Worm (Caenorhabditis elegans) whole organism, L4 larva: ENCODE data around the gene Y37D8A.19.

ENCODE experiments used
- F10B5.3 ChIP-seq: sonication (generic microtip); optimal IDR thresholded peaks from 2 replicates; lab custom pipeline; 2016; ENCODE audit warnings: mild to moderate bottlenecking, missing genetic modification characterization, missing compliant biosample characterization
- F26F4.8 ChIP-seq: fragments of 200-800 bp; sonication (Bioruptor generic); conservative IDR thresholded peaks from 2 replicates; pipeline ENCODE4 v1.3.6; 2022; ENCODE audit warnings: missing genetic modification characterization, missing compliant biosample characterization
- F37D6.2 ChIP-seq: sonication (generic microtip); optimal IDR thresholded peaks from 2 replicates; lab custom pipeline; 2016; ENCODE audit warnings: mild to moderate bottlenecking, missing genetic modification characterization, missing compliant biosample characterization
- F49E8.2 ChIP-seq: sonication (generic microtip); optimal IDR thresholded peaks from 2 replicates; lab custom pipeline; 2016; ENCODE audit warnings: missing compliant biosample characterization, mild to moderate bottlenecking, missing genetic modification characterization, borderline replicate concordance
- Y105C5A.15 ChIP-seq: fragments of 200-800 bp; sonication (Bioruptor generic); IDR thresholded peaks from 2 replicates; pipeline ENCODE4 v1.3.6; 2022; ENCODE audit warnings: missing genetic modification characterization, missing compliant biosample characterization
- ZK337.2 ChIP-seq: fragments of 200-800 bp; sonication (Bioruptor generic); IDR thresholded peaks from 2 replicates; pipeline ENCODE4 v1.3.6; 2022; ENCODE audit warnings: missing genetic modification reagents, missing genetic modification characterization, missing compliant biosample characterization
- ZK546.5 ChIP-seq, 2 experiments: sonication (generic microtip); optimal IDR thresholded peaks; 2 replicates each; lab custom pipeline; 2017; ENCODE audit warnings: missing biosample characterization in 2 of 2, missing genetic modification characterization in 2 of 2
- aly-2 ChIP-seq: sonication (generic microtip); optimal IDR thresholded peaks from 2 replicates; lab custom pipeline; 2018; ENCODE audit warnings: missing biosample characterization, missing genetic modification characterization
- arid-1 ChIP-seq: fragments of 200-800 bp; sonication (Bioruptor generic); conservative IDR thresholded peaks from 2 replicates; pipeline ENCODE4 v1.3.6; 2022; ENCODE audit warnings: missing genetic modification reagents, missing genetic modification characterization, missing compliant biosample characterization
- ceh-28 ChIP-seq: fragments of 150-350 bp; optimal IDR thresholded peaks from 2 replicates; lab custom pipeline; 2014; ENCODE audit warnings: missing biosample characterization, missing genetic modification reagents, missing genetic modification characterization
- ceh-32 ChIP-seq: sonication (generic microtip); optimal IDR thresholded peaks from 2 replicates; lab custom pipeline; 2016; ENCODE audit warnings: mild to moderate bottlenecking, missing genetic modification characterization, missing compliant biosample characterization; ENCODE audit not compliant: poor library complexity
- ceh-44 ChIP-seq: fragments of 200-800 bp; sonication (Bioruptor generic); IDR thresholded peaks from 2 replicates; pipeline ENCODE4 v1.3.6; 2022; ENCODE audit warnings: missing genetic modification reagents, missing genetic modification characterization, missing compliant biosample characterization
- ceh-82 ChIP-seq: sonication (generic microtip); optimal IDR thresholded peaks from 2 replicates; lab custom pipeline; 2017; ENCODE audit warnings: missing biosample characterization, missing genetic modification characterization
- ces-1 ChIP-seq: fragments of 150-350 bp; sonication (generic microtip); optimal IDR thresholded peaks from 4 replicates; lab custom pipeline; 2014; ENCODE audit warnings: missing biosample characterization, missing genetic modification reagents, missing genetic modification characterization
- cey-2 ChIP-seq: sonication (generic microtip); optimal IDR thresholded peaks from 3 replicates; lab custom pipeline; 2017; ENCODE audit warnings: missing genetic modification characterization, mild to moderate bottlenecking, missing compliant biosample characterization, antibody characterized with exemption, borderline replicate concordance; ENCODE audit not compliant: insufficient read depth
- ctbp-1 ChIP-seq: fragments of 200-800 bp; sonication (Bioruptor generic); IDR thresholded peaks from 2 replicates; pipeline ENCODE4 v1.3.6; 2022; ENCODE audit warnings: missing genetic modification reagents, missing genetic modification characterization, missing compliant biosample characterization
- daf-12 ChIP-seq: fragments of 150-350 bp; optimal IDR thresholded peaks from 2 replicates; lab custom pipeline; 2014; ENCODE audit warnings: missing biosample characterization, missing genetic modification reagents, missing genetic modification characterization
- daf-16 ChIP-seq, 3 experiments: sonication (generic microtip); optimal IDR thresholded peaks; 2 replicates each; lab custom pipeline; 2016 to 2017; ENCODE audit warnings: missing genetic modification characterization in 3 of 3, missing genetic modification reagents in 3 of 3, mild to moderate bottlenecking in 2 of 3, missing compliant biosample characterization in 2 of 3, missing biosample characterization in 1 of 3, moderate library complexity in 1 of 3
- daf-19 ChIP-seq: fragments of 200-800 bp; sonication (Bioruptor generic); conservative IDR thresholded peaks from 2 replicates; pipeline ENCODE4 v1.3.6; 2022; ENCODE audit warnings: missing genetic modification characterization, missing compliant biosample characterization
- daf-8 ChIP-seq: fragments of 200-800 bp; sonication (Bioruptor generic); IDR thresholded peaks from 2 replicates; pipeline ENCODE4 v1.3.6; 2022; ENCODE audit warnings: missing genetic modification characterization, missing compliant biosample characterization
- duxl-1 ChIP-seq: sonication (generic microtip); optimal IDR thresholded peaks from 2 replicates; lab custom pipeline; 2016; ENCODE audit warnings: mild to moderate bottlenecking, missing genetic modification characterization, moderate library complexity, missing compliant biosample characterization; ENCODE audit not compliant: poor library complexity
- dve-1 ChIP-seq: sonication (generic microtip); optimal IDR thresholded peaks from 2 replicates; lab custom pipeline; 2017; ENCODE audit warnings: antibody characterized with exemption, mild to moderate bottlenecking, missing genetic modification characterization, missing compliant biosample characterization; ENCODE audit not compliant: insufficient read depth
- egl-27 ChIP-seq: sonication (generic microtip); optimal IDR thresholded peaks from 3 replicates; lab custom pipeline; 2017; ENCODE audit warnings: missing biosample characterization, missing genetic modification reagents, missing genetic modification characterization
- gei-8 ChIP-seq: fragments of 200-800 bp; sonication (Bioruptor generic); optimal IDR thresholded peaks from 2 replicates; lab custom pipeline; 2018; ENCODE audit warnings: mild to moderate bottlenecking, missing genetic modification characterization, missing compliant biosample characterization
- hlh-11 ChIP-seq: fragments of 200-800 bp; sonication (Bioruptor generic); optimal IDR thresholded peaks from 2 replicates; lab custom pipeline; 2018; ENCODE audit warnings: mild to moderate bottlenecking, missing genetic modification characterization, missing compliant biosample characterization
- jun-1 ChIP-seq: fragments of 150-350 bp; optimal IDR thresholded peaks from 2 replicates; lab custom pipeline; 2014; ENCODE audit warnings: missing biosample characterization, missing genetic modification reagents, missing genetic modification characterization
- lin-1 ChIP-seq: fragments of 200-800 bp; sonication (Bioruptor generic); IDR thresholded peaks from 2 replicates; pipeline ENCODE4 v1.3.6; 2022; ENCODE audit warnings: missing genetic modification reagents, missing genetic modification characterization, missing compliant biosample characterization
- lin-13 ChIP-seq: fragments of 150-350 bp; optimal IDR thresholded peaks from 2 replicates; lab custom pipeline; 2014; ENCODE audit warnings: missing biosample characterization, missing genetic modification reagents, missing genetic modification characterization
- lin-15B ChIP-seq: fragments of 150-350 bp; sonication (generic microtip); optimal IDR thresholded peaks from 3 replicates; lab custom pipeline; 2014; ENCODE audit warnings: missing biosample characterization, missing genetic modification characterization
- lin-38 ChIP-seq: fragments of 200-800 bp; sonication (Bioruptor generic); IDR thresholded peaks from 2 replicates; pipeline ENCODE4 v1.3.6; 2022; ENCODE audit warnings: missing genetic modification reagents, missing genetic modification characterization, missing compliant biosample characterization
- lin-39 ChIP-seq: fragments of 150-350 bp; optimal IDR thresholded peaks from 2 replicates; lab custom pipeline; 2014; ENCODE audit warnings: missing biosample characterization, missing genetic modification reagents, missing genetic modification characterization
- lir-3 ChIP-seq: sonication (generic microtip); optimal IDR thresholded peaks from 2 replicates; lab custom pipeline; 2016; ENCODE audit warnings: mild to moderate bottlenecking, missing genetic modification characterization, missing compliant biosample characterization
- mdl-1 ChIP-seq, 2 experiments: fragments of 150-350 bp in 1 of 2; sonication (generic microtip) in 1 of 2; optimal IDR thresholded peaks; 2 replicates each; lab custom pipeline; 2014 to 2017; ENCODE audit warnings: missing biosample characterization in 2 of 2, missing genetic modification characterization in 2 of 2
- mep-1 ChIP-seq: fragments of 150-350 bp; sonication (generic microtip); optimal IDR thresholded peaks from 3 replicates; lab custom pipeline; 2014; ENCODE audit warnings: missing biosample characterization, missing genetic modification characterization
- mxl-2 ChIP-seq: fragments of 200-800 bp; sonication (Bioruptor generic); conservative IDR thresholded peaks from 2 replicates; pipeline ENCODE4 v1.3.6; 2022; ENCODE audit warnings: missing genetic modification reagents, missing genetic modification characterization, missing compliant biosample characterization
- mxl-3 ChIP-seq: fragments of 200-800 bp; sonication (Bioruptor generic); optimal IDR thresholded peaks from 2 replicates; lab custom pipeline; 2018; ENCODE audit warnings: mild to moderate bottlenecking, missing genetic modification characterization, missing compliant biosample characterization
- nhr-102 ChIP-seq: sonication (generic microtip); optimal IDR thresholded peaks from 2 replicates; lab custom pipeline; 2016; ENCODE audit warnings: mild to moderate bottlenecking, missing genetic modification characterization, moderate library complexity, missing compliant biosample characterization
- nhr-11 ChIP-seq: fragments of 150-350 bp; optimal IDR thresholded peaks from 2 replicates; lab custom pipeline; 2014; ENCODE audit warnings: missing biosample characterization, missing genetic modification characterization
- nhr-237 ChIP-seq: sonication (generic microtip); optimal IDR thresholded peaks from 2 replicates; lab custom pipeline; 2017; ENCODE audit warnings: missing biosample characterization, missing genetic modification characterization
- nhr-25 ChIP-seq: sonication (generic microtip); optimal IDR thresholded peaks from 2 replicates; lab custom pipeline; 2017; ENCODE audit warnings: missing genetic modification characterization, mild to moderate bottlenecking, missing compliant biosample characterization, antibody characterized with exemption, moderate library complexity, borderline replicate concordance; ENCODE audit not compliant: insufficient read depth
- nhr-28 ChIP-seq: fragments of 150-350 bp; optimal IDR thresholded peaks from 2 replicates; lab custom pipeline; 2014; ENCODE audit warnings: missing biosample characterization, missing genetic modification characterization
- nhr-41 ChIP-seq: fragments of 200-800 bp; sonication (Bioruptor generic); IDR thresholded peaks from 2 replicates; pipeline ENCODE4 v1.3.6; 2022; ENCODE audit warnings: missing genetic modification reagents, missing genetic modification characterization, missing compliant biosample characterization
- nhr-42 ChIP-seq: fragments of 200-800 bp; sonication (Bioruptor generic); IDR thresholded peaks from 2 replicates; pipeline ENCODE4 v1.3.6; 2022; ENCODE audit warnings: missing genetic modification characterization, missing compliant biosample characterization
- nhr-6 ChIP-seq: fragments of 150-350 bp; optimal IDR thresholded peaks from 2 replicates; lab custom pipeline; 2014; ENCODE audit warnings: missing biosample characterization, missing genetic modification characterization
- nhr-76 ChIP-seq: fragments of 150-350 bp; optimal IDR thresholded peaks from 2 replicates; lab custom pipeline; 2014; ENCODE audit warnings: missing biosample characterization, missing genetic modification characterization
- sdz-12 ChIP-seq: fragments of 200-800 bp; sonication (Bioruptor generic); optimal IDR thresholded peaks from 2 replicates; lab custom pipeline; 2018; ENCODE audit warnings: mild to moderate bottlenecking, missing genetic modification characterization, missing compliant biosample characterization
- spr-1 ChIP-seq: sonication (generic microtip); optimal IDR thresholded peaks from 2 replicates; lab custom pipeline; 2016; ENCODE audit warnings: mild to moderate bottlenecking, missing genetic modification characterization, missing compliant biosample characterization
- spr-3 ChIP-seq: fragments of 200-800 bp; sonication (Bioruptor generic); optimal IDR thresholded peaks from 2 replicates; lab custom pipeline; 2018; ENCODE audit warnings: mild to moderate bottlenecking, missing genetic modification characterization, missing compliant biosample characterization
- ztf-7 ChIP-seq: fragments of 150-350 bp; optimal IDR thresholded peaks from 2 replicates; lab custom pipeline; 2014; ENCODE audit warnings: missing biosample characterization, missing genetic modification characterization

Gene Y37D8A.19

ce11 chrIII:12931786-12932427 is 2.2 kb downstream of the Y37D8A.19 start, which contains the start of gene rbm-7:
Gene rbm-7, minus strand, starts transcription at chrIII:12931867.
- TF ChIP-seq ztf-7 (tag; lab: Kevin White, UChicago) (no peak), F10B5.3 (no peak), mep-1 (peak; percentile 75), duxl-1 (tag; lab: Kevin White, UChicago) (no peak), arid-1 (GFP tag; lab: Robert Waterston, UW) (no peak), daf-12 (tag; lab: Kevin White, UChicago) (no peak), ZK337.2 (GFP tag; lab: Robert Waterston, UW) (no peak), lin-1 (GFP tag; lab: Robert Waterston, UW) (no peak), nhr-237 (tag; lab: Kevin White, UChicago) (no peak), aly-2 (no peak), nhr-6 (peak; percentile 60), cey-2 (tag; lab: Kevin White, UChicago) (no peak), lin-38 (GFP tag; lab: Robert Waterston, UW) (peak; percentile 75), nhr-25 (tag; lab: Kevin White, UChicago) (no peak), gei-8 (GFP tag; lab: Kevin White, UChicago) (no peak), ZK546.5 (tag; optimal IDR thresholded peaks at IDR 0.05; lab: Kevin White, UChicago) (no peak), nhr-42 (GFP tag; lab: Robert Waterston, UW) (no peak), mxl-3 (GFP tag; lab: Kevin White, UChicago) (no peak), ces-1 (GFP tag; lab: Kevin White, UChicago) (no peak), nhr-76 (tag; lab: Kevin White, UChicago) (no peak), daf-19 (GFP tag; lab: Robert Waterston, UW) (no peak), spr-3 (GFP tag; lab: Kevin White, UChicago) (peak; percentile 25), daf-16 (GFP tag; optimal IDR thresholded peaks at IDR 0.05; lab: Kevin White, UChicago) (no peak), daf-16 (tag; optimal IDR thresholded peaks at IDR 0.05; lab: Kevin White, UChicago) (no peak), ceh-44 (GFP tag; lab: Robert Waterston, UW) (no peak), dve-1 (tag; lab: Kevin White, UChicago) (peak; percentile 62), daf-8 (GFP tag; lab: Robert Waterston, UW) (no peak), lin-39 (tag; lab: Kevin White, UChicago) (no peak), Y105C5A.15 (GFP tag; lab: Robert Waterston, UW) (no peak), jun-1 (tag; lab: Kevin White, UChicago) (peak; percentile 53), lin-13 (GFP tag; lab: Kevin White, UChicago) (peak; percentile 47), egl-27 (tag; lab: Kevin White, UChicago) (no peak), F37D6.2 (tag; lab: Kevin White, UChicago) (peak; percentile 30), ceh-82 (tag; lab: Kevin White, UChicago) (no peak), nhr-28 (tag; lab: Kevin White, UChicago) (peak; percentile 20), nhr-102 (peak; percentile 48), hlh-11 (peak; percentile 56), F26F4.8 (no peak), spr-1 (tag; lab: Kevin White, UChicago) (no peak), lin-15B (no peak), ctbp-1 (0 out of 2 replicates have a peak, but pooled peaks have one; percentile 47), mxl-2 (GFP tag; lab: Robert Waterston, UW) (no peak), lir-3 (tag; lab: Kevin White, UChicago) (no peak), nhr-41 (GFP tag; lab: Robert Waterston, UW) (no peak), mdl-1 (tag; optimal IDR thresholded peaks at IDR 0.05; lab: Kevin White, UChicago) (no peak), ceh-32 (tag; lab: Kevin White, UChicago) (no peak), sdz-12 (no peak), F49E8.2 (no peak), ceh-28 (tag; lab: Kevin White, UChicago) (no peak), nhr-11 (tag; lab: Kevin White, UChicago) (peak; percentile 42)
